Fruit fly (Drosophila melanogaster) whole organism, embryonic: ENCODE results near the gene CG7810.

Experiments used
- CG10959 ChIP-seq: fragments of 200-800 bp; sonication (Bioruptor generic); IDR thresholded peaks from 2 replicates; pipeline ENCODE4 v1.3.6; 2022; ENCODE audit warnings: missing biosample characterization, missing genetic modification characterization
- CG12236 ChIP-seq: fragments of 200-800 bp; sonication (Bioruptor generic); optimal IDR thresholded peaks from 2 replicates; lab custom pipeline; 2016; ENCODE audit warnings: missing biosample characterization, missing genetic modification characterization
- CG15073 ChIP-seq: fragments of 200-800 bp; sonication (Bioruptor generic); optimal IDR thresholded peaks from 2 replicates; lab custom pipeline; 2016; ENCODE audit warnings: missing biosample characterization, missing genetic modification characterization
- CG15479 ChIP-seq: fragments of 200-800 bp; sonication (Bioruptor generic); optimal IDR thresholded peaks from 3 replicates; lab custom pipeline; 2019; ENCODE audit warnings: missing biosample characterization, mild to moderate bottlenecking, missing genetic modification characterization, moderate library complexity
- CG34224 ChIP-seq: fragments of 200-800 bp; sonication (Bioruptor generic); IDR thresholded peaks from 3 replicates; pipeline ENCODE4 v1.3.6; 2022; ENCODE audit warnings: missing biosample characterization, missing genetic modification characterization; ENCODE audit not compliant: partially characterized antibody
- CG6654 ChIP-seq: fragments of 200-800 bp; sonication (Bioruptor generic); optimal IDR thresholded peaks from 2 replicates; lab custom pipeline; 2017; ENCODE audit warnings: missing biosample characterization, mild to moderate bottlenecking, missing genetic modification characterization
- CG6791 ChIP-seq: fragments of 200-800 bp; sonication (Bioruptor generic); IDR thresholded peaks from 3 replicates; pipeline ENCODE4 v1.3.6; 2022; ENCODE audit warnings: missing biosample characterization, missing genetic modification characterization; ENCODE audit not compliant: partially characterized antibody
- CG7556 ChIP-seq: fragments of 200-800 bp; sonication (Bioruptor generic); optimal IDR thresholded peaks from 2 replicates; lab custom pipeline; 2017; ENCODE audit warnings: missing biosample characterization, mild to moderate bottlenecking, missing genetic modification characterization
- CG8089 ChIP-seq: fragments of 200-800 bp; sonication (Bioruptor generic); optimal IDR thresholded peaks from 3 replicates; lab custom pipeline; 2016; ENCODE audit warnings: missing biosample characterization, missing genetic modification characterization
- CkIIα-i1 ChIP-seq: fragments of 200-800 bp; sonication (Bioruptor generic); IDR thresholded peaks from 2 replicates; pipeline ENCODE4 v1.3.6; 2022; ENCODE audit warnings: missing biosample characterization, missing genetic modification characterization
- Doc3 ChIP-seq: fragments of 200-800 bp; sonication (Bioruptor generic); IDR thresholded peaks from 3 replicates; pipeline ENCODE4 v1.3.6; 2022; ENCODE audit warnings: missing biosample characterization, missing genetic modification characterization; ENCODE audit not compliant: partially characterized antibody
- E2f2 ChIP-seq: fragments of 200-800 bp; sonication (Bioruptor generic); IDR thresholded peaks from 2 replicates; pipeline ENCODE4 v1.3.6; 2022; ENCODE audit warnings: missing biosample characterization, missing genetic modification characterization
- Ets65A ChIP-seq: fragments of 200-800 bp; sonication (Bioruptor generic); peaks from one replicate; lab custom pipeline; 2016; ENCODE audit warnings: missing biosample characterization, missing genetic modification characterization
- Hmr ChIP-seq: fragments of 200-800 bp; sonication (Bioruptor generic); optimal IDR thresholded peaks from 3 replicates; lab custom pipeline; 2017; ENCODE audit warnings: mild to moderate bottlenecking, missing biosample characterization, missing genetic modification reagents, missing genetic modification characterization
- Lpt ChIP-seq: fragments of >200 bp; optimal IDR thresholded peaks from 2 replicates; lab custom pipeline; 2018; ENCODE audit warnings: missing biosample characterization, missing genetic modification characterization
- MESR4 ChIP-seq: fragments of 200-800 bp; sonication (Bioruptor generic); optimal IDR thresholded peaks from 2 replicates; lab custom pipeline; 2018; ENCODE audit warnings: missing biosample characterization, mild to moderate bottlenecking, missing genetic modification characterization, moderate library complexity
- NC2α ChIP-seq: fragments of 200-800 bp; sonication (Bioruptor generic); optimal IDR thresholded peaks from 2 replicates; lab custom pipeline; 2016; ENCODE audit warnings: missing biosample characterization, missing genetic modification characterization
- Optix ChIP-seq: fragments of 200-800 bp; sonication (Bioruptor generic); IDR thresholded peaks from 3 replicates; pipeline ENCODE4 v1.3.6; 2022; ENCODE audit warnings: missing biosample characterization, missing genetic modification characterization
- PHDP ChIP-seq: fragments of 200-800 bp; sonication (Bioruptor generic); optimal IDR thresholded peaks from 3 replicates; lab custom pipeline; 2018; ENCODE audit warnings: missing biosample characterization, mild to moderate bottlenecking, missing genetic modification characterization, moderate library complexity
- Sox100B ChIP-seq: fragments of 200-800 bp; sonication (Bioruptor generic); optimal IDR thresholded peaks from 3 replicates; lab custom pipeline; 2018; ENCODE audit warnings: missing biosample characterization, mild to moderate bottlenecking, missing genetic modification characterization
- Vsx1 ChIP-seq: fragments of 200-800 bp; sonication (Bioruptor generic); optimal IDR thresholded peaks from 2 replicates; lab custom pipeline; 2017; ENCODE audit warnings: missing biosample characterization, mild to moderate bottlenecking, missing genetic modification characterization, missing genetic modification reagents
- aop ChIP-seq: fragments of 200-800 bp; sonication (Bioruptor generic); IDR thresholded peaks from 2 replicates; pipeline ENCODE4 v1.3.6; 2022; ENCODE audit warnings: missing biosample characterization, missing genetic modification characterization
- bab2 ChIP-seq: fragments of 200-800 bp; sonication (Bioruptor generic); optimal IDR thresholded peaks from 2 replicates; lab custom pipeline; 2016; ENCODE audit warnings: missing biosample characterization, missing genetic modification characterization
- bcd ChIP-seq: fragments of 200-800 bp; sonication (Bioruptor generic); optimal IDR thresholded peaks from 2 replicates; lab custom pipeline; 2017; ENCODE audit warnings: missing biosample characterization, mild to moderate bottlenecking, missing genetic modification characterization
- crc ChIP-seq: fragments of 200-800 bp; sonication (Bioruptor generic); optimal IDR thresholded peaks from 2 replicates; lab custom pipeline; 2016; ENCODE audit warnings: missing biosample characterization, missing genetic modification characterization
- disco-r ChIP-seq: fragments of 200-800 bp; sonication (Bioruptor generic); optimal IDR thresholded peaks from 2 replicates; lab custom pipeline; 2016; ENCODE audit warnings: missing biosample characterization, missing genetic modification characterization
- eve ChIP-seq, 2 experiments: fragments of >200 bp; optimal IDR thresholded peaks; 2 replicates each; lab custom pipeline; 2017; ENCODE audit warnings: missing biosample characterization in 2 of 2, missing genetic modification characterization in 2 of 2
- fu2 ChIP-seq: fragments of 200-800 bp; sonication (Bioruptor generic); optimal IDR thresholded peaks from 2 replicates; lab custom pipeline; 2016; ENCODE audit warnings: missing biosample characterization, missing genetic modification characterization
- gcm2 ChIP-seq: fragments of 200-800 bp; sonication (Bioruptor generic); optimal IDR thresholded peaks from 2 replicates; lab custom pipeline; 2016; ENCODE audit warnings: missing biosample characterization, missing genetic modification characterization
- hb ChIP-seq: fragments of 200-800 bp; sonication (Bioruptor generic); IDR thresholded peaks from 3 replicates; pipeline ENCODE4 v1.3.6; 2022; ENCODE audit warnings: missing biosample characterization, missing genetic modification characterization; ENCODE audit not compliant: partially characterized antibody
- her ChIP-seq: fragments of 200-800 bp; sonication (Bioruptor generic); optimal IDR thresholded peaks from 2 replicates; lab custom pipeline; 2016; ENCODE audit warnings: missing biosample characterization, missing genetic modification characterization
- inv ChIP-seq: fragments of 200-800 bp; sonication (Bioruptor generic); IDR thresholded peaks from 2 replicates; pipeline ENCODE4 v1.3.6; 2022; ENCODE audit warnings: missing biosample characterization, missing genetic modification characterization; ENCODE audit not compliant: partially characterized antibody
- jing ChIP-seq: fragments of 200-800 bp; sonication (Bioruptor generic); optimal IDR thresholded peaks from 2 replicates; lab custom pipeline; 2018; ENCODE audit warnings: missing biosample characterization, mild to moderate bottlenecking, missing genetic modification characterization
- lab ChIP-seq: fragments of 200-800 bp; sonication (Bioruptor generic); optimal IDR thresholded peaks from 3 replicates; lab custom pipeline; 2017; ENCODE audit warnings: missing biosample characterization, missing genetic modification characterization, mild to moderate bottlenecking, moderate library complexity, missing genetic modification reagents
- lilli ChIP-seq: fragments of 200-800 bp; sonication (Bioruptor generic); optimal IDR thresholded peaks from 3 replicates; lab custom pipeline; 2016; ENCODE audit warnings: missing biosample characterization, missing genetic modification characterization
- luna ChIP-seq: fragments of 200-800 bp; sonication (Bioruptor generic); optimal IDR thresholded peaks from 2 replicates; lab custom pipeline; 2016; ENCODE audit warnings: missing biosample characterization, missing genetic modification characterization
- nau ChIP-seq: fragments of 200-800 bp; sonication (Bioruptor generic); optimal IDR thresholded peaks from 3 replicates; lab custom pipeline; 2017; ENCODE audit warnings: missing biosample characterization, mild to moderate bottlenecking, missing genetic modification characterization, missing genetic modification reagents
- peb ChIP-seq: fragments of 200-800 bp; sonication (Bioruptor generic); IDR thresholded peaks from 2 replicates; pipeline ENCODE4 v1.3.6; 2022; ENCODE audit warnings: missing biosample characterization, missing genetic modification characterization
- rib ChIP-seq: fragments of 200-800 bp; sonication (Bioruptor generic); IDR thresholded peaks from 2 replicates; pipeline ENCODE4 v1.3.6; 2022; ENCODE audit warnings: missing biosample characterization, missing genetic modification characterization
- ro ChIP-seq: fragments of 200-800 bp; sonication (Bioruptor generic); IDR thresholded peaks from 2 replicates; pipeline ENCODE4 v1.3.6; 2022; ENCODE audit warnings: missing biosample characterization, missing genetic modification characterization
- salm ChIP-seq: fragments of 200-800 bp; sonication (Bioruptor generic); optimal IDR thresholded peaks from 2 replicates; lab custom pipeline; 2018; ENCODE audit warnings: missing biosample characterization, mild to moderate bottlenecking, missing genetic modification characterization
- scrt ChIP-seq: fragments of 200-800 bp; sonication (Bioruptor generic); optimal IDR thresholded peaks from 2 replicates; lab custom pipeline; 2018; ENCODE audit warnings: missing biosample characterization, mild to moderate bottlenecking, missing genetic modification characterization, moderate library complexity
- seq ChIP-seq: fragments of 200-800 bp; sonication (Bioruptor generic); IDR thresholded peaks from 2 replicates; pipeline ENCODE4 v1.3.6; 2022; ENCODE audit warnings: missing biosample characterization, missing genetic modification characterization
- sna ChIP-seq: fragments of 200-800 bp; sonication (Bioruptor generic); IDR thresholded peaks from 2 replicates; pipeline ENCODE4 v1.3.6; 2022; ENCODE audit warnings: missing biosample characterization, missing genetic modification characterization; ENCODE audit not compliant: partially characterized antibody
- stc ChIP-seq: fragments of 200-800 bp; sonication (Bioruptor generic); IDR thresholded peaks from 2 replicates; pipeline ENCODE4 v1.3.6; 2022; ENCODE audit warnings: missing biosample characterization, missing genetic modification characterization
- tll ChIP-seq, 2 experiments: fragments of 200-800 bp in 1 of 2; fragments of >200 bp in 1 of 2; sonication (Bioruptor generic) in 1 of 2; optimal IDR thresholded peaks; 2 replicates each; lab custom pipeline; 2017 to 2019; ENCODE audit warnings: missing biosample characterization in 2 of 2, missing genetic modification characterization in 2 of 2, mild to moderate bottlenecking in 1 of 2, moderate library complexity in 1 of 2
- unpg ChIP-seq: fragments of 200-800 bp; sonication (Bioruptor generic); optimal IDR thresholded peaks from 3 replicates; lab custom pipeline; 2018; ENCODE audit warnings: missing biosample characterization, mild to moderate bottlenecking, missing genetic modification characterization, moderate library complexity
- usp ChIP-seq: fragments of >200 bp; optimal IDR thresholded peaks from 2 replicates; lab custom pipeline; 2017; ENCODE audit warnings: missing biosample characterization, missing genetic modification characterization
- vvl ChIP-seq: fragments of 200-800 bp; sonication (Bioruptor generic); IDR thresholded peaks from 2 replicates; pipeline ENCODE4 v1.3.6; 2022; ENCODE audit warnings: missing biosample characterization, missing genetic modification characterization

CG7810 gene

DNA sequence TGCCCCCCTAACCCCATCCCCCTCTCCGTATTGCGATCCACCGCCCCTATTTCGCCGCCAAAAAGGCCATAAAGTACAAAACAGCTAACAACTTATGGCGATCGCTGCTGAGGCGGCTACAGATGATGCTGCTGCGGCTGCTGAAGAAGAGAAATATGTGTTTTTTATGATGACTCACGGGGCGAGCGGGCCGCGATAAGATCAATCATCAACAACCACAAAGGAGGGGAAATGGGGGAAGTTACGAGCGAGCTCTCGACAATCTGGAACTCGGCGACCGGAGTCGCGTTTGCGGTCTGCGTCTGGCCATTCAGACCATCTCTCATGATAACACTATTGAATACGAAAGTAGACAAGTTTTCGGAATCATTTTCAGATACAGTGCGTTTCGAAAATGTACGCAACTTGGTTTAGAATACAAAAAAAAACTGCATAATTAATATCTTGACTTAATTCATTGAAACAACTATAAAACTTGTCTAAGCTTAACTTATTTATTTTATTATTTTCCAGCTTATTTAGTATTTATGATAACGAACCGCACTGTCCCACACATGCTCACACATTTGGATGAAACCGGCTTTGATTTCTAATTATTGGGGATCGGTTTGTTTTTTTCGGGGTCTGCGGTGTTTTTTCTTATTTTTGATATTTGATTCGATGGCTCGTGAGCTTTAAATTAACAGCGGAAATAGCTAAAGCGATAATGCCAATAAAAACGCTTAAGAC is 18.7 kb downstream of the CG7810 start (continued):
- TF ChIP-seq lab (GFP tag; lab: Kevin White, UChicago): peak; percentile 97
- TF ChIP-seq CG15479 (GFP tag; lab: Kevin White, UChicago): no peak
- peak; percentile 84 for TF ChIP-seq CkIIα-i1 (GFP tag; lab: Robert Waterston, UW)
- TF ChIP-seq crc: peak; percentile 92
- TF ChIP-seq lilli: peak; percentile 96
- peak; percentile 85 for TF ChIP-seq CG8089 (GFP tag; lab: Kevin White, UChicago)
- peak in 1 of 2 experiments; percentile 98 for TF ChIP-seq eve (GFP tag; optimal IDR thresholded peaks at IDR 0.05; lab: Kevin White, UChicago)
- TF ChIP-seq CG10959 (GFP tag; lab: Robert Waterston, UW): peak; percentile 93
- no peak for TF ChIP-seq CG34224 (GFP tag; lab: Robert Waterston, UW)
- peak; percentile 86 for TF ChIP-seq ro (GFP tag; lab: Robert Waterston, UW)
- TF ChIP-seq aop (GFP tag; lab: Robert Waterston, UW): peak; percentile 83; the same call in 1 of the 2 replicates
- peak; percentile 82 for TF ChIP-seq jing
- TF ChIP-seq CG6654 (GFP tag; lab: Kevin White, UChicago): peak; percentile 77
- TF ChIP-seq usp: no peak
- peak; percentile 84 for TF ChIP-seq NC2α (GFP tag; lab: Kevin White, UChicago)
- peak; percentile 97 for TF ChIP-seq CG7556 (GFP tag; lab: Kevin White, UChicago)
- peak; percentile 66 for TF ChIP-seq CG15073
- TF ChIP-seq Vsx1 (GFP tag; lab: Kevin White, UChicago): peak; percentile 89
- TF ChIP-seq rib (GFP tag; lab: Robert Waterston, UW): peak; percentile 97
- peak; percentile 90 for TF ChIP-seq bab2 (GFP tag; lab: Kevin White, UChicago)
- TF ChIP-seq Sox100B: peak; percentile 95
- TF ChIP-seq fu2 (GFP tag; lab: Kevin White, UChicago): peak; percentile 85
- peak; percentile 90 for TF ChIP-seq CG12236 (GFP tag; lab: Kevin White, UChicago)
- TF ChIP-seq Doc3 (GFP tag; lab: Robert Waterston, UW): no peak
- TF ChIP-seq sna (GFP tag; lab: Robert Waterston, UW): no peak
- TF ChIP-seq nau: peak; percentile 95
- TF ChIP-seq MESR4 (GFP tag; lab: Kevin White, UChicago): peak; percentile 46
- peak; percentile 97 for TF ChIP-seq PHDP (tag; lab: Kevin White, UChicago)
- peak; percentile 98 for TF ChIP-seq stc (GFP tag; lab: Robert Waterston, UW)
- TF ChIP-seq inv (GFP tag; lab: Robert Waterston, UW): no peak
- TF ChIP-seq Lpt (GFP tag; lab: Kevin White, UChicago): no peak
- peak; percentile 93 for TF ChIP-seq peb (GFP tag; lab: Robert Waterston, UW)
- peak; percentile 75 for TF ChIP-seq luna (GFP tag; lab: Kevin White, UChicago)
- TF ChIP-seq E2f2 (GFP tag; lab: Robert Waterston, UW): peak; percentile 83
- TF ChIP-seq salm: peak; percentile 98
- TF ChIP-seq her: peak; percentile 87
- peak in 1 of 2 experiments; percentile 36 for TF ChIP-seq tll (GFP tag; optimal IDR thresholded peaks at IDR 0.05; lab: Kevin White, UChicago)
- TF ChIP-seq gcm2 (GFP tag; lab: Kevin White, UChicago): peak; percentile 89
- no peak for TF ChIP-seq hb (GFP tag; lab: Robert Waterston, UW)
- TF ChIP-seq disco-r (GFP tag; lab: Kevin White, UChicago): peak; percentile 89
- peak; percentile 94 for TF ChIP-seq bcd (GFP tag; lab: Kevin White, UChicago)
- peak; percentile 99 for TF ChIP-seq vvl (GFP tag; lab: Robert Waterston, UW)
- peak; percentile 98 for TF ChIP-seq unpg (GFP tag; lab: Kevin White, UChicago)
- TF ChIP-seq Optix: peak; percentile 87
- TF ChIP-seq Hmr (GFP tag; lab: Kevin White, UChicago): peak; percentile 95
- peak; percentile 94 for TF ChIP-seq scrt
- TF ChIP-seq seq: peak; percentile 97
- TF ChIP-seq CG6791 (GFP tag; lab: Robert Waterston, UW): no peak
- peak; percentile 93 for TF ChIP-seq Ets65A
